Fruit fly (Drosophila melanogaster): Measurements from ENCODE around the gene hb.

hb gene

DNA sequence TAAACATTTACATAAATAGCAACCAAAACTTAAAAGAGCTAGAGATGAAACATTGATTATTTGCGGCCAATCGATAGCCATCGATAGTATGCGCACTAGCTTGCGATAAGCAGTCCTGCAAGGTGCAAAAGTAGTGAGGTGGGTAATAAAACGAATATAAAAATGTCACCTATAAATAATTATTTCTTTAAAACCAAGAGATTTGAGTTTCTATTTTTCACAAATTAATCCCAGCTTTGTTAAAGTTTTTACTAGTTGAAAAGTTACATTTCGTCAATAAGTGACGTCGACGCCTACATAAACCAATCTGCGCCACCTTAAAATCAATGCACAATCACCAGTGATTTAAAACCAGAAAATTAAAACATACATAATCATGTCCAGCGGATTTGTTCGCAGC lies 46.9 kb downstream of the hb start, which contains the start of the genes Mkk4 and SLIRP2 (continued):
- TF ChIP-seq tna (GFP tag; IDR thresholded peaks at IDR 0.05; ENCODE audit: partially characterized antibody): peak; percentile 83
- peak; percentile 99 for TF ChIP-seq H15 (GFP tag; IDR thresholded peaks at IDR 0.05)
- peak; percentile 82 for TF ChIP-seq unc-4 (GFP tag; IDR thresholded peaks at IDR 0.05; ENCODE audit: partially characterized antibody)
- TF ChIP-seq Gug (GFP tag; IDR thresholded peaks at IDR 0.05): peak; percentile 98
- peak; percentile 99 for TF ChIP-seq ken (GFP tag; IDR thresholded peaks at IDR 0.05)
- peak; percentile 99 for TF ChIP-seq Fer3 (tag; optimal IDR thresholded peaks at IDR 0.05)
- no peak for TF ChIP-seq hth (optimal IDR thresholded peaks at IDR 0.05)
- TF ChIP-seq CG10654 (GFP tag; optimal IDR thresholded peaks at IDR 0.05): peak; percentile 99
- no peak for TF ChIP-seq CG8478 (optimal IDR thresholded peaks at IDR 0.05)
- peak; percentile 94 for TF ChIP-seq ssp (GFP tag; IDR thresholded peaks at IDR 0.05)
- TF ChIP-seq NfI (GFP tag; optimal IDR thresholded peaks at IDR 0.05): peak; percentile 99
- peak; percentile 98 for TF ChIP-seq Mes4 (GFP tag; optimal IDR thresholded peaks at IDR 0.05)
- TF ChIP-seq caup (GFP tag; optimal IDR thresholded peaks at IDR 0.05; ENCODE audit: severe bottlenecking): peak; percentile 99
- peak; percentile 92 for TF ChIP-seq Hey (tag; optimal IDR thresholded peaks at IDR 0.05)
- peak; percentile 99 for TF ChIP-seq CHES-1-like (GFP tag; optimal IDR thresholded peaks at IDR 0.05)
- TF ChIP-seq CG12155 (GFP tag; optimal IDR thresholded peaks at IDR 0.05): peak; percentile 98
- peak; percentile 99 for TF ChIP-seq CG11456 (GFP tag; IDR thresholded peaks at IDR 0.05)
- peak; percentile 98 for TF ChIP-seq Fer2 (tag; optimal IDR thresholded peaks at IDR 0.05)
- peak; percentile 99 for TF ChIP-seq CG30431 (GFP tag; optimal IDR thresholded peaks at IDR 0.05)
- TF ChIP-seq crol (GFP tag; IDR thresholded peaks at IDR 0.05): peak; percentile 81
- TF ChIP-seq Aef1 (GFP tag; IDR thresholded peaks at IDR 0.05): peak; percentile 99
- peak; percentile 98 for TF ChIP-seq CG2889 (GFP tag; IDR thresholded peaks at IDR 0.05)
- TF ChIP-seq Asciz (GFP tag; optimal IDR thresholded peaks at IDR 0.05): peak; percentile 97
- peak; percentile 99 for TF ChIP-seq CG5245 (GFP tag; optimal IDR thresholded peaks at IDR 0.05)
- TF ChIP-seq CG9797 (GFP tag; optimal IDR thresholded peaks at IDR 0.05): peak; percentile 64
- TF ChIP-seq CG12659 (GFP tag; optimal IDR thresholded peaks at IDR 0.05): peak; percentile 99
- TF ChIP-seq nom (GFP tag; optimal IDR thresholded peaks at IDR 0.05): peak; percentile 96
- TF ChIP-seq HHEX (GFP tag; optimal IDR thresholded peaks at IDR 0.05): peak; percentile 98
- TF ChIP-seq CG7745 (tag; optimal IDR thresholded peaks at IDR 0.05): peak; percentile 80
- TF ChIP-seq wek (GFP tag; optimal IDR thresholded peaks at IDR 0.05): peak; percentile 91
- peak; percentile 99 for TF ChIP-seq CG32532 (GFP tag; IDR thresholded peaks at IDR 0.05)
- TF ChIP-seq hbn (GFP tag; IDR thresholded peaks at IDR 0.05; ENCODE audit: partially characterized antibody): peak; percentile 70
- peak; percentile 99 for TF ChIP-seq CG18476 (GFP tag; optimal IDR thresholded peaks at IDR 0.05)
- TF ChIP-seq CG4707 (GFP tag; optimal IDR thresholded peaks at IDR 0.05): peak; percentile 93
- TF ChIP-seq CG18011 (GFP tag; optimal IDR thresholded peaks at IDR 0.05): peak; percentile 92
- TF ChIP-seq CG3847 (GFP tag; IDR thresholded peaks at IDR 0.05): peak; percentile 99
- peak; percentile 99 for TF ChIP-seq Camta (GFP tag; optimal IDR thresholded peaks at IDR 0.05)
- peak; percentile 99 for TF ChIP-seq zfh1 (GFP tag; IDR thresholded peaks at IDR 0.05)
- peak; percentile 81 for TF ChIP-seq CG14860 (GFP tag; IDR thresholded peaks at IDR 0.05; ENCODE audit: partially characterized antibody)
- TF ChIP-seq CG17612 (GFP tag; IDR thresholded peaks at IDR 0.05): peak; percentile 98
- no peak for TF ChIP-seq pita (GFP tag; optimal IDR thresholded peaks at IDR 0.05)
- TF ChIP-seq CG9876 (GFP tag; optimal IDR thresholded peaks at IDR 0.05): peak; percentile 97
- TF ChIP-seq sna (GFP tag; IDR thresholded peaks at IDR 0.05; ENCODE audit: partially characterized antibody): peak; percentile 83
- peak; percentile 95 for TF ChIP-seq Elba2 (GFP tag; optimal IDR thresholded peaks at IDR 0.05)
- TF ChIP-seq Xrp1 (GFP tag; IDR thresholded peaks at IDR 0.05): peak; percentile 99
- no peak for TF ChIP-seq pan (optimal IDR thresholded peaks at IDR 0.05)
- TF ChIP-seq pan (GFP tag; optimal IDR thresholded peaks at IDR 0.05 in 1 of 2, IDR thresholded peaks at IDR 0.05 in 1 of 2): peak in 1 of 2 experiments; percentile 99
- peak; percentile 99 for TF ChIP-seq Dbx (GFP tag; IDR thresholded peaks at IDR 0.05)
- TF ChIP-seq cas (GFP tag; IDR thresholded peaks at IDR 0.05): peak; percentile 97
- TF ChIP-seq lov (optimal IDR thresholded peaks at IDR 0.05): no peak
- peak; percentile 99 for TF ChIP-seq lov (GFP tag; IDR thresholded peaks at IDR 0.05)
- TF ChIP-seq CG1602 (GFP tag; optimal IDR thresholded peaks at IDR 0.05): peak; percentile 100

Data from whole organism, embryonic.